Fruit fly (Drosophila melanogaster) S2 (cell line): Measurements from ENCODE around the gene Or85b.
A peak's percentile ranks its signal among the peaks of the same experiment; 100 is the strongest.

Source experiments
- CG8478 ChIP-seq: fragments of >200 bp; optimal IDR thresholded peaks from 2 replicates; lab custom pipeline; 2018
- CTCF ChIP-seq, 2 experiments: fragments of >200 bp; optimal IDR thresholded peaks; 2 replicates each; lab custom pipeline; 2018

Or85b gene

dm6 chr3R:8511258-8511657, at the start of gene Or85b:
TSS of gene Or85b (minus strand) at chr3R:8511358.
- no peak for TF ChIP-seq CG8478 (lab: Kevin White, UChicago)
- TF ChIP-seq CTCF (optimal IDR thresholded peaks at IDR 0.05; lab: Kevin White, UChicago) = no peak

- TF ChIP-seq CTCF (optimal IDR thresholded peaks at IDR 0.05; lab: Kevin White, UChicago) (no peak), CG8478 (lab: Kevin White, UChicago) (no peak)
Measured at dm6 chr3R:8552308-8552707, 41.1 kb upstream of the Or85b start, which contains the start of gene Or85d. TSS of gene Or85d (plus strand) at chr3R:8552608.

- TF ChIP-seq CTCF (optimal IDR thresholded peaks at IDR 0.05; lab: Kevin White, UChicago) (no peak), CG8478 (lab: Kevin White, UChicago) (no peak)
Measured at dm6 chr3R:8545915-8546314, 34.8 kb upstream of the Or85b start.

dm6 chr3R:8528862-8529261, 17.7 kb upstream of the Or85b start, which contains the start of gene CG11741:
TSS of gene CG11741 (minus strand) at chr3R:8528877.
- no peak for TF ChIP-seq CG8478 (lab: Kevin White, UChicago)
- TF ChIP-seq CTCF (optimal IDR thresholded peaks at IDR 0.05; lab: Kevin White, UChicago) = no peak

dm6 chr3R:8524277-8524676, 13.1 kb upstream of the Or85b start:
- TF ChIP-seq CTCF (optimal IDR thresholded peaks at IDR 0.05; lab: Kevin White, UChicago) (no peak), CG8478 (lab: Kevin White, UChicago) (no peak)

- TF ChIP-seq CG8478 (lab: Kevin White, UChicago) (no peak), CTCF (optimal IDR thresholded peaks at IDR 0.05; lab: Kevin White, UChicago) (no peak)
Measured at dm6 chr3R:8523668-8524067, 12.5 kb upstream of the Or85b start, which contains the start of gene CG31259. TSS of gene CG31259 (plus strand) at chr3R:8523944.

- no peak for TF ChIP-seq CTCF (optimal IDR thresholded peaks at IDR 0.05; lab: Kevin White, UChicago)
- TF ChIP-seq CG8478 (lab: Kevin White, UChicago) = no peak
Measured at dm6 chr3R:8521499-8521898, 10.3 kb upstream of the Or85b start, which contains the start of gene CG31454. TSS of gene CG31454 (plus strand) at chr3R:8521658.

dm6 chr3R:8520809-8521208, 9.7 kb upstream of the Or85b start:
- TF ChIP-seq CG8478 (lab: Kevin White, UChicago) (no peak), CTCF (optimal IDR thresholded peaks at IDR 0.05; lab: Kevin White, UChicago) (no peak)

- TF ChIP-seq CTCF (optimal IDR thresholded peaks at IDR 0.05; lab: Kevin White, UChicago) (no peak), CG8478 (lab: Kevin White, UChicago) (no peak)
Measured at dm6 chr3R:8519157-8519556, 8.0 kb upstream of the Or85b start.

- TF ChIP-seq CTCF (optimal IDR thresholded peaks at IDR 0.05; lab: Kevin White, UChicago) (no peak), CG8478 (lab: Kevin White, UChicago) (no peak)
Measured at dm6 chr3R:8518565-8519154, 7.5 kb upstream of the Or85b start.

- TF ChIP-seq CG8478 (lab: Kevin White, UChicago) (no peak), CTCF (optimal IDR thresholded peaks at IDR 0.05; lab: Kevin White, UChicago) (no peak)
Measured at dm6 chr3R:8517752-8518185, 6.6 kb upstream of the Or85b start, which contains the start of gene CG11737. TSS of gene CG11737 (plus strand) at chr3R:8517868.

dm6 chr3R:8512922-8513321, 1.8 kb upstream of the Or85b start, which contains the start of gene Or85c:
TSS of gene Or85c (minus strand) at chr3R:8513022.
- TF ChIP-seq CTCF (optimal IDR thresholded peaks at IDR 0.05; lab: Kevin White, UChicago) = no peak

- TF ChIP-seq CTCF (optimal IDR thresholded peaks at IDR 0.05; lab: Kevin White, UChicago) = peak; percentile 47 to 53
- TF ChIP-seq CG8478 (lab: Kevin White, UChicago) = no peak
Measured at dm6 chr3R:8484573-8484972, 26.6 kb downstream of the Or85b start.

- TF ChIP-seq CTCF (optimal IDR thresholded peaks at IDR 0.05; lab: Kevin White, UChicago) (no peak), CG8478 (lab: Kevin White, UChicago) (no peak)
Measured at dm6 chr3R:8482881-8483280, 28.3 kb downstream of the Or85b start.

dm6 chr3R:8477361-8478007, 33.7 kb downstream of the Or85b start, which contains the start of gene CG45263:
TSS of gene CG45263 (minus strand) at chr3R:8477617.
- no peak for TF ChIP-seq CG8478 (lab: Kevin White, UChicago)
- TF ChIP-seq CTCF (optimal IDR thresholded peaks at IDR 0.05; lab: Kevin White, UChicago) = no peak
